Worm (Caenorhabditis elegans): ENCODE results near the gene str-146.

The str-146 gene

ce11 chrV:8123384-8123783, 28.1 kb upstream of the str-146 start, which contains the start of gene D1014.5:
Gene D1014.5, plus strand, starts transcription at chrV:8123684.
- TF ChIP-seq flt-1 (GFP tag; IDR thresholded peaks at IDR 0.05), result no peak
- TF ChIP-seq T22C8.4 (GFP tag; IDR thresholded peaks at IDR 0.05), result no peak
- no peak for TF ChIP-seq med-1 (GFP tag; optimal IDR thresholded peaks at IDR 0.05; ENCODE audit: insufficient read depth)
- TF ChIP-seq ztf-29 (GFP tag; IDR thresholded peaks at IDR 0.05), result no peak
- no peak for TF ChIP-seq tab-1 (GFP tag; IDR thresholded peaks at IDR 0.05)
- TF ChIP-seq cog-1 (tag; optimal IDR thresholded peaks at IDR 0.05), result no peak
- no peak for TF ChIP-seq klf-2 (GFP tag; conservative IDR thresholded peaks at IDR 0.05)
- no peak for TF ChIP-seq ref-1 (GFP tag; conservative IDR thresholded peaks at IDR 0.05)

DNA sequence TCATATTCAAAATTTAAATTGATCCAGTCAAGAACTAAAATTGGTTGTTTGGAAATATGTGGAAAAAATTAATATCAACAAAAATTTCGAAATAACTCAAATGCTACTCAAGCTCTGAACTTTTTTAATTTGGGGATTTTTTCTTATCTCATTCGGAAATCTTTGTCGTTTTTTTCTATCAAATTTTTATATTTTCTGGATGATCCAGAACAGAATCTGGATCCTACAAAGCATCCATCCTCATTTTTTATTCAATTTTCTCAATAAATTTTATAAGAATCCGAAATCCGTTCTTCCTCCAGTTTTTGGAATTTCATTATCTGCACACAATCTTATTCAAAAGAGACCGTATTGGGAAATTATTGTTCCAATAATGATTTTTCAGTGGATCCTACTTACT, 25.6 kb upstream of the str-146 start, which contains the start of gene D1014.6:
D1014.6 (plus strand) TSS at position 301 of the 400 bp plus-strand sequence.
- no peak for TF ChIP-seq T22C8.4 (GFP tag; IDR thresholded peaks at IDR 0.05)
- no peak for TF ChIP-seq klf-2 (GFP tag; conservative IDR thresholded peaks at IDR 0.05)

- no peak for TF ChIP-seq med-1 (GFP tag; optimal IDR thresholded peaks at IDR 0.05; ENCODE audit: insufficient read depth)
- TF ChIP-seq cog-1 (tag; optimal IDR thresholded peaks at IDR 0.05), result no peak
- TF ChIP-seq flt-1 (GFP tag; IDR thresholded peaks at IDR 0.05), result no peak
- no peak for TF ChIP-seq ztf-29 (GFP tag; IDR thresholded peaks at IDR 0.05)
- no peak for TF ChIP-seq klf-2 (GFP tag; conservative IDR thresholded peaks at IDR 0.05)
- no peak for TF ChIP-seq tab-1 (GFP tag; IDR thresholded peaks at IDR 0.05)
- TF ChIP-seq T22C8.4 (GFP tag; IDR thresholded peaks at IDR 0.05), result no peak
Observed at ce11 chrV:8117964-8118363, 22.7 kb upstream of the str-146 start, which contains the start of gene D1014.7. Gene D1014.7, plus strand, starts transcription at chrV:8118264.

DNA sequence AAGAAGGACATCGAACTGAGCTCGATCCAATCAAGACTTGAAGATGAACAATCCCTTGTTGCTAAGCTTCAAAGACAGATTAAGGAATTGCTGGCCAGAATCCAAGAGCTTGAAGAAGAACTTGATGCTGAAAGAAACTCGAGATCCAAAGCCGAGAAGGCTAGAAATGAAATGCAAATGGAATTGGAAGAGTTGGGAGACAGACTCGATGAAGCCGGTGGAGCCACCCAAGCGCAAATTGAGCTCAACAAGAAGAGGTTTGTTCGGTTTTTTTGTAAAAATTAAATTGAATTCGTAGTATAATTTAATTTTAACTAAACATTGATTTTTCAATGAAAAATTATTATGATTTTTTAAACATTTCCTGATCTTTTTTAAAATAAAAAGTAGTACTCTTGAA, 19.3 kb upstream of the str-146 start:
- TF ChIP-seq ztf-23 (GFP tag; IDR thresholded peaks at IDR 0.05), result no peak
- no peak for TF ChIP-seq T22C8.4 (GFP tag; IDR thresholded peaks at IDR 0.05)
- no peak for TF ChIP-seq cog-1 (tag; optimal IDR thresholded peaks at IDR 0.05)
- no peak for TF ChIP-seq ztf-29 (GFP tag; IDR thresholded peaks at IDR 0.05)
- TF ChIP-seq tab-1 (GFP tag; IDR thresholded peaks at IDR 0.05), result no peak
- no peak for TF ChIP-seq klf-2 (GFP tag; conservative IDR thresholded peaks at IDR 0.05)
- TF ChIP-seq ref-1 (GFP tag; conservative IDR thresholded peaks at IDR 0.05), result no peak
- no peak for TF ChIP-seq med-1 (GFP tag; optimal IDR thresholded peaks at IDR 0.05; ENCODE audit: insufficient read depth)

DNA sequence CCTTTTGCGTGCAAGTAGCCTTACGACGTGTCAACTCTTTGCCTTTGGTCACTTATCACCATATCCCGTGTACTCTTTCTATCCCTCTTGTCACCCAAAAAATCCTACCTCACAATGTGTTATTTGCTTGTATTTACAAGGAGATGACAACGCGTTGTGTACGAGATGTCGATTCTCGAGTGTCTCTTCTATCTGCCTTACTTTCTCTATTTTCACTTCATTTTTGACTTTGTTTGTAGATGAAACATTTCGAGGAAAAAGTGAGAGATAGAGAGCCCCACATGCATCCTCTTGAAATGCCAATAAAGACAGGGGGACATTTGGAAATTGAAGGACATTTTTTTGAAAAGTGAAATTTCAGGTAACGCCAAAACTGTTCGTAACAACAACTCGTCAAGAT, 15.5 kb upstream of the str-146 start:
- TF ChIP-seq ztf-29 (GFP tag; IDR thresholded peaks at IDR 0.05) (no peak), ref-1 (GFP tag; conservative IDR thresholded peaks at IDR 0.05) (no peak), cog-1 (tag; optimal IDR thresholded peaks at IDR 0.05) (no peak), flt-1 (GFP tag; IDR thresholded peaks at IDR 0.05) (no peak), tab-1 (GFP tag; IDR thresholded peaks at IDR 0.05) (no peak), klf-2 (GFP tag; conservative IDR thresholded peaks at IDR 0.05) (no peak), med-1 (GFP tag; optimal IDR thresholded peaks at IDR 0.05; ENCODE audit: insufficient read depth) (no peak), T22C8.4 (GFP tag; IDR thresholded peaks at IDR 0.05) (no peak), ztf-23 (GFP tag; IDR thresholded peaks at IDR 0.05) (no peak)

DNA sequence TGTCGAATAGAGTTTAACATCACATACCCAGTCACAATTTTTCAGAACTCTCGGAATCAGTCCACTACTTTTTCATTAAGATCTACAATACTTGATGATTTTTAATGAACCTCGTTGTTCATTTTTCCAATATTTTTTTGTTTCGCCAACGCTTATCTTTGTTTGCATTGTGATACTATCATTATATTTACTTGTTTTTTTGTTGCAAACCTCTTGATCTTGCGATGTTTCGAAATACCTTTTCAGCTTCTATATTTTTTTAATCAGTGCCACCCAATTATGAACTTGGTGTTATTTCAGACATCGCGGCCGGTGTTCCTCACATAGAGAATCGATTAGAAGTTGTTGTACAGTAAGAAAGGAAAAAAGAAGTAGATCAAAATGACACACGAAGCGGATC, 13.4 kb upstream of the str-146 start, which contains the start of gene myo-5:
myo-5 (plus strand) TSS at position 301 of the 400 bp plus-strand sequence.
- TF ChIP-seq tab-1 (GFP tag; IDR thresholded peaks at IDR 0.05) (no peak), med-1 (GFP tag; optimal IDR thresholded peaks at IDR 0.05; ENCODE audit: insufficient read depth) (no peak), cog-1 (tag; optimal IDR thresholded peaks at IDR 0.05) (no peak), T22C8.4 (GFP tag; IDR thresholded peaks at IDR 0.05) (no peak), ztf-23 (GFP tag; IDR thresholded peaks at IDR 0.05) (no peak), ref-1 (GFP tag; conservative IDR thresholded peaks at IDR 0.05) (no peak), ztf-29 (GFP tag; IDR thresholded peaks at IDR 0.05) (no peak), klf-2 (GFP tag; conservative IDR thresholded peaks at IDR 0.05) (no peak), flt-1 (GFP tag; IDR thresholded peaks at IDR 0.05) (no peak)

DNA sequence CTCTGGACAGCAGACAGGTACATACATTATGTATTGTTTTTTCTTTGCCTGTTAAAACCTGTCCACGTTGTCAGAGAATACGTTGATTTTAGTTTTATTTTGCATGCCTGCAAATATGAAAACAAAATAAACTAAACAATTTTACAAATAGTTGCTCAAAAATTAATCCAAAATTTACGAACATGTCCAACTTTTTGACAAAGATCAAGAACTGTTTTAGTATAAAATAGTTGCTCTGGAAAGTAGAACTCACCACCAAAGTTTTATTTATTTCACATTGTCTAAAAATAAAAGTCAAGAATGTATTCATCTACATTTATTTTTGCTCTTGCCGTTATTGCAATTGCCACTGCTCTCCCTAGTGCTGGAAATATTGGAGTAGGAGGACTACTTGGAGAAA, 9.2 kb upstream of the str-146 start, which contains the start of gene srlf-16:
srlf-16 (plus strand) TSS at position 301 of the 400 bp plus-strand sequence.
- TF ChIP-seq flt-1 (GFP tag; IDR thresholded peaks at IDR 0.05) (no peak), tab-1 (GFP tag; IDR thresholded peaks at IDR 0.05) (no peak), med-1 (GFP tag; optimal IDR thresholded peaks at IDR 0.05; ENCODE audit: insufficient read depth) (no peak), ztf-29 (GFP tag; IDR thresholded peaks at IDR 0.05) (no peak), ref-1 (GFP tag; conservative IDR thresholded peaks at IDR 0.05) (no peak), T22C8.4 (GFP tag; IDR thresholded peaks at IDR 0.05) (no peak)

- TF ChIP-seq tab-1 (GFP tag; IDR thresholded peaks at IDR 0.05), result no peak
- TF ChIP-seq cog-1 (tag; optimal IDR thresholded peaks at IDR 0.05), result no peak
- no peak for TF ChIP-seq flt-1 (GFP tag; IDR thresholded peaks at IDR 0.05)
- TF ChIP-seq ztf-23 (GFP tag; IDR thresholded peaks at IDR 0.05), result no peak
- TF ChIP-seq ztf-29 (GFP tag; IDR thresholded peaks at IDR 0.05), result no peak
- no peak for TF ChIP-seq med-1 (GFP tag; optimal IDR thresholded peaks at IDR 0.05; ENCODE audit: insufficient read depth)
- no peak for TF ChIP-seq ref-1 (GFP tag; conservative IDR thresholded peaks at IDR 0.05)
- TF ChIP-seq T22C8.4 (GFP tag; IDR thresholded peaks at IDR 0.05), result no peak
- no peak for TF ChIP-seq klf-2 (GFP tag; conservative IDR thresholded peaks at IDR 0.05)
Observed at ce11 chrV:8102960-8103359, 7.7 kb upstream of the str-146 start, which contains the start of gene str-90. Gene str-90, plus strand, starts transcription at chrV:8103260.

- TF ChIP-seq flt-1 (GFP tag; IDR thresholded peaks at IDR 0.05), result no peak
- TF ChIP-seq tab-1 (GFP tag; IDR thresholded peaks at IDR 0.05), result no peak
- no peak for TF ChIP-seq T22C8.4 (GFP tag; IDR thresholded peaks at IDR 0.05)
- TF ChIP-seq ztf-23 (GFP tag; IDR thresholded peaks at IDR 0.05), result no peak
- no peak for TF ChIP-seq med-1 (GFP tag; optimal IDR thresholded peaks at IDR 0.05; ENCODE audit: insufficient read depth)
- no peak for TF ChIP-seq ztf-29 (GFP tag; IDR thresholded peaks at IDR 0.05)
- no peak for TF ChIP-seq cog-1 (tag; optimal IDR thresholded peaks at IDR 0.05)
- TF ChIP-seq ref-1 (GFP tag; conservative IDR thresholded peaks at IDR 0.05), result no peak
- TF ChIP-seq klf-2 (GFP tag; conservative IDR thresholded peaks at IDR 0.05), result no peak
Observed at ce11 chrV:8099306-8099705, 4.0 kb upstream of the str-146 start, which contains the start of gene sdz-23. Gene sdz-23, plus strand, starts transcription at chrV:8099606.

DNA sequence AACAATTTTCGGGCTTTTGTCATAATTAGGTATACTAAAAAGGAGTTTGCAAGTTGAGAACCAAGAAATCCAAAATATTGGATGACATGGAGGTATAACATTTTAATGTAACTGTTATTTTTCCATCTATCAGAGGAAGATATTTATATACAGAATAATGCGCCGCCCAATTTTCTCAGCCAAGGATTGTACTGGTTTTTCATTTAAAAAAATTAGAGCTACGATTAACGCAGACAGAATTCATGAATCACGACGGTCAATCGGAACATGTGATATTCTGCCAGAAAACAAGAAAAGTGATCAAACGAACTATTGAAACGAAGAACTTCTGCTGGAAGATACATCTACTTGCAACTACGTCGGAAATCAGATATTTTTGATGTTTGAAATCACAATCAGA, 3.0 kb upstream of the str-146 start, which contains the start of gene str-145:
str-145 (minus strand) TSS at position 101 of the 400 bp plus-strand sequence.
- no peak for TF ChIP-seq med-1 (GFP tag; optimal IDR thresholded peaks at IDR 0.05; ENCODE audit: insufficient read depth)
- no peak for TF ChIP-seq ref-1 (GFP tag; conservative IDR thresholded peaks at IDR 0.05)
- TF ChIP-seq ztf-23 (GFP tag; IDR thresholded peaks at IDR 0.05), result no peak
- TF ChIP-seq cog-1 (tag; optimal IDR thresholded peaks at IDR 0.05), result no peak
- no peak for TF ChIP-seq ztf-29 (GFP tag; IDR thresholded peaks at IDR 0.05)
- no peak for TF ChIP-seq flt-1 (GFP tag; IDR thresholded peaks at IDR 0.05)
- TF ChIP-seq klf-2 (GFP tag; conservative IDR thresholded peaks at IDR 0.05), result no peak
- TF ChIP-seq tab-1 (GFP tag; IDR thresholded peaks at IDR 0.05), result no peak
- TF ChIP-seq T22C8.4 (GFP tag; IDR thresholded peaks at IDR 0.05), result no peak

Data from whole organism, midembryonic.